Worm (Caenorhabditis elegans): ENCODE data around the gene srz-15.
A peak's percentile ranks its signal among the peaks of the same experiment; 100 is the strongest.

The srz-15 gene

ce11 chrIV:12948470-12948869 is 32.9 kb downstream of the srz-15 start, which contains the start of gene F55G11.10:
TSS of gene F55G11.10 (plus strand) at chrIV:12948770.
- TF ChIP-seq zip-5 (tag; optimal IDR thresholded peaks at IDR 0.05) (no peak), pros-1 (tag; optimal IDR thresholded peaks at IDR 0.05) (no peak), ceh-45 (GFP tag; IDR thresholded peaks at IDR 0.05) (no peak), pag-3 (tag; optimal IDR thresholded peaks at IDR 0.05; ENCODE audit: borderline replicate concordance) (no peak), syd-9 (tag; optimal IDR thresholded peaks at IDR 0.05) (no peak), ceh-9 (tag; optimal IDR thresholded peaks at IDR 0.05) (no peak), ahr-1 (tag; optimal IDR thresholded peaks at IDR 0.05) (no peak), dmd-4 (tag; optimal IDR thresholded peaks at IDR 0.05; ENCODE audit: borderline replicate concordance) (no peak), K09A11.1 (tag; optimal IDR thresholded peaks at IDR 0.05; ENCODE audit: insufficient read depth) (no peak), pha-4 (tag; optimal IDR thresholded peaks at IDR 0.05) (no peak), ceh-31 (tag; optimal IDR thresholded peaks at IDR 0.05) (no peak), Y22D7AL.16 (tag; optimal IDR thresholded peaks at IDR 0.05) (no peak)

DNA sequence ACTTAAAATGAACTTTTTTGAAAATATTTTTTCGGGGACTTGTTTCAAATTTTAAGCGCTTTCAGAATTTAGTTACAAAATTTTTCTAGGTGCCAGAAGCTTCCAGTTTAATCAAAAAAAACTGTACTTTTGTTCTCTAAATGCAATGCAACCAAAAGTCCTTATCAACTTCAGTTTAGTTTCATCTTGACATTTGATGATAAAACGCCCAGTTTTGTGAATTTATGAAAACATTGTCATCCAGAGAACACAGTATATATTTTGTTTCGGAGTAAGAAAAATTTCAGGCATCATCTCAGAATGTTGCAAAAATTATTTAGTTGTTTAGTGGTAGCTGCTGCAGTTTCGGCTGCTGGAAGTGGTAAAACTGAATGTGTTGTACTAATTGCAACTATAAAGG is 42.2 kb downstream of the srz-15 start, which contains the start of gene F55G11.6:
Gene F55G11.6 (plus strand): TSS at position 301 of the 400 bp plus-strand sequence.
- no peak for TF ChIP-seq hlh-30 (tag; optimal IDR thresholded peaks at IDR 0.05; ENCODE audit: insufficient read depth)
- no peak for TF ChIP-seq fkh-10 (GFP tag; optimal IDR thresholded peaks at IDR 0.05)
- TF ChIP-seq pha-2 (tag; optimal IDR thresholded peaks at IDR 0.05), result no peak
- no peak for TF ChIP-seq ets-4 (tag; optimal IDR thresholded peaks at IDR 0.05)
- TF ChIP-seq ztf-16 (tag; optimal IDR thresholded peaks at IDR 0.05), result no peak
- TF ChIP-seq tbx-2 (tag; optimal IDR thresholded peaks at IDR 0.05), result no peak
- no peak for TF ChIP-seq zip-5 (tag; optimal IDR thresholded peaks at IDR 0.05)
- TF ChIP-seq nfya-1 (tag; optimal IDR thresholded peaks at IDR 0.05), result no peak
- TF ChIP-seq npax-4 (tag; optimal IDR thresholded peaks at IDR 0.05), result no peak
- TF ChIP-seq ceh-31 (tag; optimal IDR thresholded peaks at IDR 0.05), result no peak

ce11 chrIV:12960136-12960535 is 44.6 kb downstream of the srz-15 start, which contains the start of gene F55G11.7:
TSS of gene F55G11.7 (plus strand) at chrIV:12960436.
- no peak for TF ChIP-seq lim-6 (tag; optimal IDR thresholded peaks at IDR 0.05)
- no peak for TF ChIP-seq ceh-19 (GFP tag; optimal IDR thresholded peaks at IDR 0.05)
- no peak for TF ChIP-seq che-1 (tag; optimal IDR thresholded peaks at IDR 0.05)
- no peak for TF ChIP-seq eyg-1 (tag; optimal IDR thresholded peaks at IDR 0.05)
- no peak for TF ChIP-seq ceh-45 (GFP tag; IDR thresholded peaks at IDR 0.05)
- no peak for TF ChIP-seq fkh-6 (tag; optimal IDR thresholded peaks at IDR 0.05)
- no peak for TF ChIP-seq pat-9 (tag; optimal IDR thresholded peaks at IDR 0.05)
- no peak for TF ChIP-seq ceh-14 (tag; optimal IDR thresholded peaks at IDR 0.05)
- TF ChIP-seq ceh-30 (tag; optimal IDR thresholded peaks at IDR 0.05), result no peak
- no peak for TF ChIP-seq odd-2 (tag; optimal IDR thresholded peaks at IDR 0.05)
- TF ChIP-seq ceh-31 (tag; optimal IDR thresholded peaks at IDR 0.05), result no peak
- no peak for TF ChIP-seq dmd-4 (tag; optimal IDR thresholded peaks at IDR 0.05; ENCODE audit: borderline replicate concordance)
- TF ChIP-seq lin-11 (tag; optimal IDR thresholded peaks at IDR 0.05), result no peak
- no peak for TF ChIP-seq C38D4.7 (GFP tag; optimal IDR thresholded peaks at IDR 0.05)

- no peak for TF ChIP-seq nhr-232 (tag; optimal IDR thresholded peaks at IDR 0.05)
- TF ChIP-seq pros-1 (tag; optimal IDR thresholded peaks at IDR 0.05), result no peak
- TF ChIP-seq elt-2 (tag; optimal IDR thresholded peaks at IDR 0.05), result peak; percentile 3
These were observed 47.0 kb downstream of the srz-15 start, which contains the start of gene F55G11.8 for ce11 chrIV:12962564-12962963. TSS of gene F55G11.8 (plus strand) at chrIV:12962808.

DNA sequence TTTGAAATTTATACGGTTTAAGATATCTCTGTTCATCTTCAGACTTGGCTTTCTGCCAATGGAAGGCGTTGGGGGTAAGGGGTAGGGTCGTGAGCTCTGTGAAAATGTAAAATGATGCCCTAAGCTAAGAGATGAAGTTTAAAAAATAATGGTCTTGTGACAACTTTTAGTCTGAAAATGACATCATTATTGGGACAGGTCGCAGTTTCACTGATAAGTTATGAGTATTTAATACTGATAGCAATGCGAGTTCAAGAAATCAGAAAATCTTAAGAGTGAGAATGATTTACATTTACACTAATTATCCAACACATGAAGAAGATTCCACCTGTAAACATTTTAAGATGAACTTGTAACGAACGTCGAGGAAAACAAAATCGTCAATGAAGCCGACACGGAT is 49.1 kb downstream of the srz-15 start:
- TF ChIP-seq unc-55 (GFP tag; optimal IDR thresholded peaks at IDR 0.05), result no peak
- TF ChIP-seq unc-86 (tag; optimal IDR thresholded peaks at IDR 0.05), result no peak
- TF ChIP-seq ceh-45 (GFP tag; IDR thresholded peaks at IDR 0.05), result no peak
- TF ChIP-seq ceh-30 (tag; optimal IDR thresholded peaks at IDR 0.05), result no peak
- TF ChIP-seq elt-2 (tag; optimal IDR thresholded peaks at IDR 0.05), result no peak
- no peak for TF ChIP-seq Y22D7AL.16 (tag; optimal IDR thresholded peaks at IDR 0.05)
